Fruit fly (Drosophila melanogaster): ENCODE measurements around the gene Or10a.

Or10a gene

DNA sequence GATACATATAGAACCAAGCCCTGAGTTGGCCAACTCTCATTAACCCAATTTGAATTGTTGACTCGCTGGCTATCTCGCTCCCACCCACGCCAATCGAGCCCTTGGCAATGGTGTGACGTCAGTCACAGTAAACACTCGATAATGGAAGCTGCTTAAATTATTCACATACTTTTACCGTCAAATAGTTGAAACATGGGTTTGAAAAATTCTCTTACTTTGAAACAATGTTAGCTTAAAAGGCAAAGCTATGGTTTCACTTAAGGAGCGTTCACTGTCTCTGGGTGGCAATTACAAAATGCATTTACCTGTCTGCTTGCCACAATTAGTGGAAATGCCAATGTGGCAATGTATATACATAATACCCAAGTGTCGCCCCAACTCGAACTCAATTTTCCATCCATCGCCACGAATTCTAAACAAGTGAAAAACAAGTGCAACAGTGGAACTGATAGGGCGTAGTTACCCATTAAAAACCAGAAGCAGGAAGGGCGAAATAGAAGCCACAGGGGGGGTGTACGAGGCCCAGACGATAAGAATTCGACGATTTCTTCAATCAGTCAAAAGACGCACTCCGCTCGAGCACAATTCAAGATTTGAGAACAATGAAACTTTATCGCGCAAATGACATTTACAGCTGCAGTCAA is 32.4 kb upstream of the Or10a start (continued):
- peak; percentile 94 for TF ChIP-seq ci (GFP tag; IDR thresholded peaks at IDR 0.05)
- TF ChIP-seq crol (GFP tag; IDR thresholded peaks at IDR 0.05): peak; percentile 81
- peak; percentile 84 for TF ChIP-seq odd (GFP tag; optimal IDR thresholded peaks at IDR 0.05)
- peak; percentile 36 for TF ChIP-seq CG4617 (GFP tag; optimal IDR thresholded peaks at IDR 0.05; ENCODE audit: borderline replicate concordance)
- peak; percentile 50 for TF ChIP-seq CG6683 (GFP tag; optimal IDR thresholded peaks at IDR 0.05)
- peak; percentile 64 for TF ChIP-seq CG17568 (GFP tag; optimal IDR thresholded peaks at IDR 0.05)
- TF ChIP-seq CG10462 (GFP tag; optimal IDR thresholded peaks at IDR 0.05): peak; percentile 65
- TF ChIP-seq Dip3 (GFP tag; optimal IDR thresholded peaks at IDR 0.05): peak; percentile 76
- peak; percentile 90 for TF ChIP-seq CG11247 (GFP tag; IDR thresholded peaks at IDR 0.05)
- TF ChIP-seq dmrt11E (tag; optimal IDR thresholded peaks at IDR 0.05): peak; percentile 44
- no peak for TF ChIP-seq gfzf (GFP tag; optimal IDR thresholded peaks at IDR 0.05)
- TF ChIP-seq Atf-2 (GFP tag; optimal IDR thresholded peaks at IDR 0.05): peak; percentile 73
- peak; percentile 85 for TF ChIP-seq H2.0 (GFP tag; IDR thresholded peaks at IDR 0.05)
- peak; percentile 68; the same call in 1 of the 2 replicates for TF ChIP-seq ham (GFP tag; IDR thresholded peaks at IDR 0.05)
- peak; percentile 80 for TF ChIP-seq CG4730 (GFP tag; IDR thresholded peaks at IDR 0.05)
- TF ChIP-seq CG4820 (GFP tag; optimal IDR thresholded peaks at IDR 0.05): peak; percentile 75
- peak; percentile 84 for TF ChIP-seq CG7786 (GFP tag; optimal IDR thresholded peaks at IDR 0.05)
- peak; percentile 65 for TF ChIP-seq Taf1 (GFP tag; IDR thresholded peaks at IDR 0.05)
- TF ChIP-seq CG18011 (GFP tag; optimal IDR thresholded peaks at IDR 0.05): peak; percentile 28
- TF ChIP-seq Rx (GFP tag; IDR thresholded peaks at IDR 0.05): peak; percentile 85
- peak; percentile 84 for TF ChIP-seq CG11398 (GFP tag; optimal IDR thresholded peaks at IDR 0.05)
- peak; percentile 80 for TF ChIP-seq ap (GFP tag; IDR thresholded peaks at IDR 0.05)
- peak; percentile 57 for TF ChIP-seq Nf-YB (GFP tag; optimal IDR thresholded peaks at IDR 0.05)
- peak; percentile 60; the same call in 1 of the 3 replicates for TF ChIP-seq H15 (GFP tag; IDR thresholded peaks at IDR 0.05)
- TF ChIP-seq grau (tag; optimal IDR thresholded peaks at IDR 0.05): peak; percentile 97
- TF ChIP-seq CG7556 (GFP tag; optimal IDR thresholded peaks at IDR 0.05): peak; percentile 81
- peak; percentile 26 for TF ChIP-seq ftz-f1 (GFP tag; optimal IDR thresholded peaks at IDR 0.05)
- TF ChIP-seq pb (GFP tag; optimal IDR thresholded peaks at IDR 0.05): peak; percentile 88
- TF ChIP-seq en (GFP tag; optimal IDR thresholded peaks at IDR 0.05): peak; percentile 70
- peak; percentile 62 for TF ChIP-seq ab (GFP tag; optimal IDR thresholded peaks at IDR 0.05)
- peak; percentile 68 for TF ChIP-seq wdn (GFP tag; IDR thresholded peaks at IDR 0.05)
- TF ChIP-seq fd64A (GFP tag; optimal IDR thresholded peaks at IDR 0.05): peak; percentile 75
- TF ChIP-seq CG7372 (GFP tag; IDR thresholded peaks at IDR 0.05): peak; percentile 85
- TF ChIP-seq tgo (GFP tag; IDR thresholded peaks at IDR 0.05): peak; percentile 86
- TF ChIP-seq Hr39 (optimal IDR thresholded peaks at IDR 0.05): no peak
- peak; percentile 85 for TF ChIP-seq Meics (GFP tag; optimal IDR thresholded peaks at IDR 0.05)
- TF ChIP-seq Elba2 (GFP tag; optimal IDR thresholded peaks at IDR 0.05): peak; percentile 73
- TF ChIP-seq h (optimal IDR thresholded peaks at IDR 0.05): no peak
- TF ChIP-seq Pdp1 (GFP tag; optimal IDR thresholded peaks at IDR 0.05): peak; percentile 79 to 85
- TF ChIP-seq CG15696 (tag; optimal IDR thresholded peaks at IDR 0.05): peak; percentile 76
- TF ChIP-seq Ravus (GFP tag; IDR thresholded peaks at IDR 0.05): peak; percentile 64
- peak; percentile 90 for TF ChIP-seq CG13296 (GFP tag; optimal IDR thresholded peaks at IDR 0.05)
- peak; percentile 70 for TF ChIP-seq CG1529 (GFP tag; optimal IDR thresholded peaks at IDR 0.05)
- TF ChIP-seq bcd (GFP tag; optimal IDR thresholded peaks at IDR 0.05): peak; percentile 83
- TF ChIP-seq CG15269 (tag; optimal IDR thresholded peaks at IDR 0.05): peak; percentile 92
- TF ChIP-seq CG9932 (GFP tag; IDR thresholded peaks at IDR 0.05): peak; percentile 86
- TF ChIP-seq ems (GFP tag; optimal IDR thresholded peaks at IDR 0.05): peak; percentile 85
- TF ChIP-seq CG17802 (tag; optimal IDR thresholded peaks at IDR 0.05): peak; percentile 60
- TF ChIP-seq CG8924 (tag; optimal IDR thresholded peaks at IDR 0.05): peak; percentile 80
- TF ChIP-seq tio (GFP tag; optimal IDR thresholded peaks at IDR 0.05): peak; percentile 77
- peak; percentile 72 for TF ChIP-seq CG30431 (GFP tag; optimal IDR thresholded peaks at IDR 0.05)
